Worm (Caenorhabditis elegans) whole organism, late embryonic: ENCODE measurements around the gene R13H7.2.

ENCODE experiments used
- C08G9.2 ChIP-seq: sonication (generic microtip); optimal IDR thresholded peaks from 2 replicates; lab custom pipeline; 2016; ENCODE audit warnings: mild to moderate bottlenecking, missing genetic modification characterization, moderate library complexity, missing compliant biosample characterization
- C38D4.7 ChIP-seq: fragments of 200-800 bp; sonication (Bioruptor generic); optimal IDR thresholded peaks from 2 replicates; lab custom pipeline; 2018; ENCODE audit warnings: mild to moderate bottlenecking, missing genetic modification characterization, moderate library complexity, missing compliant biosample characterization
- T23F11.4 ChIP-seq: fragments of 200-800 bp; sonication (Bioruptor generic); optimal IDR thresholded peaks from 2 replicates; lab custom pipeline; 2018; ENCODE audit warnings: mild to moderate bottlenecking, missing genetic modification characterization, missing compliant biosample characterization
- ahr-1 ChIP-seq: sonication (generic microtip); optimal IDR thresholded peaks from 2 replicates; lab custom pipeline; 2016; ENCODE audit warnings: missing genetic modification characterization, missing compliant biosample characterization
- ama-1 ChIP-seq: fragments of 150-350 bp; optimal IDR thresholded peaks from 2 replicates; lab custom pipeline; 2014
- ceh-18 ChIP-seq: sonication (generic microtip); optimal IDR thresholded peaks from 2 replicates; lab custom pipeline; 2016; ENCODE audit warnings: missing genetic modification characterization, missing compliant biosample characterization
- ceh-2 ChIP-seq: sonication (generic microtip); optimal IDR thresholded peaks from 2 replicates; lab custom pipeline; 2016; ENCODE audit warnings: missing genotype, missing genetic modification characterization, missing compliant biosample characterization
- ceh-31 ChIP-seq: sonication (generic microtip); optimal IDR thresholded peaks from 2 replicates; lab custom pipeline; 2016; ENCODE audit warnings: missing genetic modification characterization, missing compliant biosample characterization
- ceh-9 ChIP-seq: sonication (generic microtip); optimal IDR thresholded peaks from 2 replicates; lab custom pipeline; 2016; ENCODE audit warnings: mild to moderate bottlenecking, missing genetic modification characterization, inconsistent platforms, missing compliant biosample characterization
- dve-1 ChIP-seq: sonication (generic microtip); optimal IDR thresholded peaks from 2 replicates; lab custom pipeline; 2017; ENCODE audit warnings: antibody characterized with exemption, mild to moderate bottlenecking, missing genetic modification characterization, missing compliant biosample characterization
- elt-4 ChIP-seq: sonication (generic microtip); optimal IDR thresholded peaks from 2 replicates; lab custom pipeline; 2016; ENCODE audit warnings: missing genetic modification characterization, missing compliant biosample characterization
- ets-4 ChIP-seq: sonication (generic microtip); optimal IDR thresholded peaks from 2 replicates; lab custom pipeline; 2016; ENCODE audit warnings: missing genetic modification characterization, missing compliant biosample characterization
- fax-1 ChIP-seq: sonication (generic microtip); optimal IDR thresholded peaks from 2 replicates; lab custom pipeline; 2016; ENCODE audit warnings: missing genotype, missing genetic modification characterization, missing compliant biosample characterization
- fkh-10 ChIP-seq: fragments of 150-350 bp; optimal IDR thresholded peaks from 2 replicates; lab custom pipeline; 2014; ENCODE audit warnings: missing biosample characterization, missing genetic modification reagents, missing genetic modification characterization
- fkh-6 ChIP-seq: sonication (generic microtip); optimal IDR thresholded peaks from 2 replicates; lab custom pipeline; 2016; ENCODE audit warnings: missing genetic modification characterization, missing compliant biosample characterization
- gmeb-2 ChIP-seq: sonication (generic microtip); optimal IDR thresholded peaks from 2 replicates; lab custom pipeline; 2016; ENCODE audit warnings: missing genetic modification characterization, inconsistent platforms, missing compliant biosample characterization
- hlh-6 ChIP-seq: sonication (generic microtip); optimal IDR thresholded peaks from 2 replicates; lab custom pipeline; 2016; ENCODE audit warnings: missing genotype, missing genetic modification characterization, missing compliant biosample characterization
- hlh-8 ChIP-seq: sonication (generic microtip); optimal IDR thresholded peaks from 2 replicates; lab custom pipeline; 2016; ENCODE audit warnings: missing genotype, missing genetic modification characterization, missing compliant biosample characterization
- lim-6 ChIP-seq: sonication (generic microtip); optimal IDR thresholded peaks from 2 replicates; lab custom pipeline; 2016; ENCODE audit warnings: missing genetic modification characterization, missing compliant biosample characterization
- lin-11 ChIP-seq: fragments of 200-800 bp; sonication (Bioruptor generic); optimal IDR thresholded peaks from 2 replicates; lab custom pipeline; 2018; ENCODE audit warnings: mild to moderate bottlenecking, missing genetic modification characterization, missing compliant biosample characterization
- mec-3 ChIP-seq: sonication (generic microtip); optimal IDR thresholded peaks from 2 replicates; lab custom pipeline; 2016; ENCODE audit warnings: borderline replicate concordance, missing genetic modification characterization, missing compliant biosample characterization
- nfya-1 ChIP-seq: sonication (generic microtip); optimal IDR thresholded peaks from 2 replicates; lab custom pipeline; 2017; ENCODE audit warnings: missing genetic modification characterization, mild to moderate bottlenecking, missing compliant biosample characterization, antibody characterized with exemption, moderate library complexity
- nhr-232 ChIP-seq: sonication (generic microtip); optimal IDR thresholded peaks from 2 replicates; lab custom pipeline; 2016; ENCODE audit warnings: missing genetic modification characterization, missing compliant biosample characterization
- npax-4 ChIP-seq: sonication (generic microtip); optimal IDR thresholded peaks from 2 replicates; lab custom pipeline; 2016; ENCODE audit warnings: missing genetic modification characterization, missing compliant biosample characterization
- odd-2 ChIP-seq: sonication (generic microtip); optimal IDR thresholded peaks from 2 replicates; lab custom pipeline; 2017; ENCODE audit warnings: antibody characterized with exemption, mild to moderate bottlenecking, missing genetic modification characterization, missing compliant biosample characterization
- pat-9 ChIP-seq: fragments of 200-800 bp; sonication (Bioruptor generic); optimal IDR thresholded peaks from 2 replicates; lab custom pipeline; 2018; ENCODE audit warnings: mild to moderate bottlenecking, missing genetic modification characterization, moderate library complexity, missing compliant biosample characterization
- pha-4 ChIP-seq: fragments of 150-350 bp; optimal IDR thresholded peaks from 2 replicates; lab custom pipeline; 2018; ENCODE audit warnings: missing biosample characterization, missing genetic modification reagents, missing genetic modification characterization
- pros-1 ChIP-seq: fragments of 150-350 bp; optimal IDR thresholded peaks from 2 replicates; lab custom pipeline; 2014; ENCODE audit warnings: missing biosample characterization, missing genetic modification reagents, missing genetic modification characterization
- rnt-1 ChIP-seq: sonication (generic microtip); optimal IDR thresholded peaks from 2 replicates; lab custom pipeline; 2016; ENCODE audit warnings: missing genetic modification characterization, missing compliant biosample characterization
- sdc-2 ChIP-seq: sonication (generic microtip); optimal IDR thresholded peaks from 2 replicates; lab custom pipeline; 2016; ENCODE audit warnings: missing genotype, missing genetic modification characterization, missing compliant biosample characterization
- syd-9 ChIP-seq: sonication (generic microtip); optimal IDR thresholded peaks from 2 replicates; lab custom pipeline; 2016; ENCODE audit warnings: mild to moderate bottlenecking, missing genetic modification characterization, moderate library complexity, missing compliant biosample characterization
- tbx-2 ChIP-seq: sonication (generic microtip); optimal IDR thresholded peaks from 2 replicates; lab custom pipeline; 2016; ENCODE audit warnings: missing genetic modification characterization, missing compliant biosample characterization
- tbx-7 ChIP-seq: sonication (generic microtip); optimal IDR thresholded peaks from 2 replicates; lab custom pipeline; 2016; ENCODE audit warnings: missing genotype, missing genetic modification characterization, missing compliant biosample characterization
- ttx-3 ChIP-seq: sonication (generic microtip); optimal IDR thresholded peaks from 2 replicates; lab custom pipeline; 2016; ENCODE audit warnings: missing genetic modification reagents, missing genetic modification characterization, missing compliant biosample characterization
- unc-3 ChIP-seq, 2 experiments: fragments of 200-800 bp in 1 of 2; sonication (Bioruptor generic) in 1 of 2; sonication (generic microtip) in 1 of 2; conservative IDR thresholded peaks in 1 of 2; optimal IDR thresholded peaks in 1 of 2; 2 replicates each; pipeline versions ENCODE4 v1.3.6 to Lab custom; 2016 to 2022; ENCODE audit warnings: missing compliant biosample characterization in 2 of 2, missing genetic modification characterization in 2 of 2, missing genetic modification reagents in 1 of 2
- unc-42 ChIP-seq: sonication (generic microtip); optimal IDR thresholded peaks from 2 replicates; lab custom pipeline; 2016; ENCODE audit warnings: missing genotype, missing genetic modification characterization, missing compliant biosample characterization
- unc-55 ChIP-seq: sonication (generic microtip); optimal IDR thresholded peaks from 2 replicates; lab custom pipeline; 2017; ENCODE audit warnings: missing biosample characterization, missing genetic modification reagents, missing genetic modification characterization

The R13H7.2 gene

DNA sequence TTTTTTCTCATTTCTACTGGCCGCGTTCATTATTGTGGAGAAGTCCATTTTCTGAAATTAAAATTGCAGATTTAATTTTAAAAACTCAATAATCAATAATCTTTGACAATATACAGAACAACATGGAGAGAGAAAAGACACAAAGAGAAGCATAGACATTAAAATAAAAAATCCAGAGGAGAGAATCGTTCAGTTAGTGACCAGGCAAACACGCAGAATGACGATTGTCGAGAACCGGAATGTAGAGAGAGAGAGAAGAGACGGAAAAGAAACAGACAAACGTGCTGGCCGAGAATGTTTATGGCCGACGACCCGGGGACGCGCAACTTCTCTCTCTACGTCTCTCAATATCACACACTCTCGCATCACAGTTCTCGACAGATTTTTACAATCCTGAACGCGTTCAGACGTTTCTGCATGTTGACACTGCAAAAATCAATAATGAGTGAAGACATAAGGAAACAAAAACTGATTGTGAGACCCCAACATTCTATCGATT is 28.5 kb upstream of the R13H7.2 start, which contains the start of the genes T05A12.3 and T05A12.4:
T05A12.3 (minus strand) TSS at position 51 of the 499 bp plus-strand sequence.
T05A12.4 (plus strand) TSS at position 348 of the 499 bp plus-strand sequence.
- TF ChIP-seq rnt-1 (tag; lab: Kevin White, UChicago) (peak; percentile 40), unc-42 (tag; lab: Kevin White, UChicago) (no peak), ceh-31 (tag; lab: Kevin White, UChicago) (peak; percentile 89), pat-9 (tag; lab: Kevin White, UChicago) (no peak), lim-6 (peak; percentile 40), gmeb-2 (tag; lab: Kevin White, UChicago) (no peak), tbx-2 (tag; lab: Kevin White, UChicago) (peak; percentile 40), C08G9.2 (tag; lab: Kevin White, UChicago) (peak; percentile 58), ceh-2 (tag; lab: Kevin White, UChicago) (peak; percentile 42), pha-4 (tag; lab: Kevin White, UChicago) (no peak), nfya-1 (tag; lab: Kevin White, UChicago) (peak; percentile 54), ets-4 (tag; lab: Kevin White, UChicago) (peak; percentile 62)

DNA sequence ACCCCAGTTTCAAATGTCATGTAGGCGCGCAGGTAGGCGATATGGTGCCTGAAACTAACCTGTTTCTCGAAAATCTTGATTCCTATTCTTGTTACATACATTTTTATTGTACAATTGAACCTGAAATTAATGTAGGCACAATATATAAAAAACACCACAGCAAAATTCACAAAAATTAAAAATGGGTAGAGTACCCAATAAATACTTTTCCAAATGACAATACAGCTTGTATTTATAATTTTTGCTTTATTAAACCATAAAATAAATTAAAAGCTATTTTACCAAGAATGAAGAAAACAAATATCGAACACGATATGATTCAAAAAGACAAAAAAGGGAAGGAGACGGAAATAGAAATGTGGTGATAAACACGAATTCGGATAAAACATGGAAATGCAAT is 24.2 kb upstream of the R13H7.2 start, which contains the start of gene tre-2:
tre-2 (minus strand) TSS at position 101 of the 400 bp plus-strand sequence.
- no peak for TF ChIP-seq C38D4.7
- no peak for TF ChIP-seq dve-1 (tag; lab: Kevin White, UChicago)
- no peak for TF ChIP-seq rnt-1 (tag; lab: Kevin White, UChicago)
- no peak for TF ChIP-seq nhr-232
- TF ChIP-seq unc-55 (GFP tag; lab: Kevin White, UChicago): no peak
- no peak for TF ChIP-seq odd-2 (tag; lab: Kevin White, UChicago)
- TF ChIP-seq ama-1 (lab: Kevin White, UChicago): no peak
- TF ChIP-seq syd-9 (tag; lab: Kevin White, UChicago): no peak
- TF ChIP-seq ets-4 (tag; lab: Kevin White, UChicago): no peak
- TF ChIP-seq ceh-9 (tag; lab: Kevin White, UChicago): no peak
- TF ChIP-seq lin-11 (tag; lab: Kevin White, UChicago): no peak
- no peak for TF ChIP-seq fkh-6
- TF ChIP-seq hlh-6 (tag; lab: Kevin White, UChicago): no peak
- TF ChIP-seq hlh-8 (tag; lab: Kevin White, UChicago): no peak
- TF ChIP-seq fkh-10: no peak
- TF ChIP-seq tbx-7 (tag; lab: Kevin White, UChicago): no peak
- no peak for TF ChIP-seq ceh-31 (tag; lab: Kevin White, UChicago)
- TF ChIP-seq, all 69 proteins: peak for 0

ce11 chrIV:6881183-6881582 is 22.0 kb upstream of the R13H7.2 start:
- no peak for TF ChIP-seq ttx-3
- TF ChIP-seq elt-4 (tag; lab: Kevin White, UChicago): no peak
- TF ChIP-seq sdc-2 (tag; lab: Kevin White, UChicago): no peak
- no peak for TF ChIP-seq T23F11.4 (GFP tag; lab: Kevin White, UChicago)
- peak; percentile 58 for TF ChIP-seq ceh-18 (tag; lab: Kevin White, UChicago)
- TF ChIP-seq fax-1 (tag; lab: Kevin White, UChicago): no peak
- TF ChIP-seq syd-9 (tag; lab: Kevin White, UChicago): no peak
- no peak for TF ChIP-seq mec-3 (tag; lab: Kevin White, UChicago)
- TF ChIP-seq pros-1 (tag; lab: Kevin White, UChicago): no peak
- no peak for TF ChIP-seq ama-1 (lab: Kevin White, UChicago)
- peak; percentile 41 for TF ChIP-seq ceh-31 (tag; lab: Kevin White, UChicago)
- no peak for TF ChIP-seq unc-3 (GFP tag; conservative IDR thresholded peaks at IDR 0.05; lab: Robert Waterston, UW)
- TF ChIP-seq unc-3 (tag; optimal IDR thresholded peaks at IDR 0.05; lab: Kevin White, UChicago): no peak
- no peak for TF ChIP-seq ahr-1
- TF ChIP-seq tbx-2 (tag; lab: Kevin White, UChicago): peak; percentile 10
- TF ChIP-seq npax-4 (tag; lab: Kevin White, UChicago): no peak
